Worm (Caenorhabditis elegans) whole organism, young adult: ENCODE results near the gene C25D7.15.

ENCODE experiments used
- Y67H2A.10 ChIP-seq: fragments of 200-800 bp; sonication (Bioruptor generic); conservative IDR thresholded peaks from 2 replicates; pipeline ENCODE4 v1.3.6; 2022; ENCODE audit warnings: missing genetic modification reagents, missing genetic modification characterization, missing compliant biosample characterization
- ama-1 ChIP-seq, 3 experiments: fragments of 150-350 bp in 1 of 3; sonication (generic microtip) in 2 of 3; optimal IDR thresholded peaks; 2 replicates each; lab custom pipeline; 2014 to 2018; ENCODE audit warnings: missing biosample characterization in 2 of 3, missing genetic modification characterization in 2 of 3, missing genetic modification reagents in 2 of 3
- pbrm-1 ChIP-seq: fragments of 200-800 bp; sonication (Bioruptor generic); IDR thresholded peaks from 2 replicates; pipeline ENCODE4 v1.3.6; 2022; ENCODE audit warnings: missing genetic modification reagents, missing genetic modification characterization, missing compliant biosample characterization
- tlf-1 ChIP-seq: fragments of 200-800 bp; sonication (Bioruptor generic); optimal IDR thresholded peaks from 2 replicates; lab custom pipeline; 2018; ENCODE audit warnings: mild to moderate bottlenecking, missing genetic modification characterization, missing compliant biosample characterization

DNA sequence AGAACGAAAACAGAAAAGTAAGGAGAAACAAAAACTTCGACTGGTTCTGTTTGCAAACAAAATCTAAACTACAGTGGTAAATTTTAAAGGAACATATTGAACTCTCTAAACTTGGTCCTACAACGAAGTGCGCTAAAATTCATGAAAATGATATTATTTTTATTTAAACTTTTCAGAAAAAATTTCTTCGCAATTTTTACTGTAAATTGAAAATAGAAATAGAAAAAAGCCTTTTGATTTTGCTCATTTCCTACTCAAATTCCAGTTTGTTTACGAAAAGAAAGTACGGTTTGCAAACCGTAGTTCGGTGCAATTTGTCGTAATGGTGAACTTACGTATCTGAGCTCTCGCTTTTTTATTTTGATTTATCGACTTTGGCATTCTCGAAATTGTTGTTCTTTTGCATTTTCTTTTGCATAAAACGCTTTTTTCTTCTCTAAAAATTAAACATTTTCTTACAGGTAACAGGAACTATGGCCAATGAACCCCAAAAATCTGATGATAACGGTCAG lies 6.3 kb downstream of the C25D7.15 start, which contains the start of gene otub-1:
- no peak for TF ChIP-seq tlf-1
- no peak for TF ChIP-seq ama-1 (optimal IDR thresholded peaks at IDR 0.05; lab: Kevin White, UChicago)
- TF ChIP-seq ama-1 (GFP tag; optimal IDR thresholded peaks at IDR 0.05; lab: Kevin White, UChicago), result no peak
- TF ChIP-seq pbrm-1 (GFP tag; lab: Robert Waterston, UW), result no peak
- TF ChIP-seq Y67H2A.10, result no peak
